Worm (Caenorhabditis elegans): ENCODE data around the gene lbp-2.

lbp-2 gene

ce11 chrX:3283189-3283588 is 22.8 kb downstream of the lbp-2 start:
- TF ChIP-seq nhr-120 (GFP tag; IDR thresholded peaks at IDR 0.05) (no peak), xnd-1 (tag; optimal IDR thresholded peaks at IDR 0.05) (no peak), nhr-80 (tag; optimal IDR thresholded peaks at IDR 0.05) (peak; percentile 57), ets-4 (GFP tag; optimal IDR thresholded peaks at IDR 0.05) (no peak)

ce11 chrX:3284967-3285366 is 24.6 kb downstream of the lbp-2 start:
- TF ChIP-seq cebp-2 (GFP tag; IDR thresholded peaks at IDR 0.05) (no peak), akir-1 (GFP tag; optimal IDR thresholded peaks at IDR 0.05) (no peak), egl-44 (GFP tag; IDR thresholded peaks at IDR 0.05) (no peak), F33H1.4 (GFP tag; IDR thresholded peaks at IDR 0.05) (no peak), aptf-3 (GFP tag; IDR thresholded peaks at IDR 0.05) (no peak), repo-1 (tag; optimal IDR thresholded peaks at IDR 0.05) (no peak), madf-3 (GFP tag; IDR thresholded peaks at IDR 0.05) (no peak), ztf-6 (GFP tag; IDR thresholded peaks at IDR 0.05) (no peak)

- TF ChIP-seq nhr-80 (tag; optimal IDR thresholded peaks at IDR 0.05) (peak; percentile 72), Y53G8AR.9 (GFP tag; conservative IDR thresholded peaks at IDR 0.05) (no peak)
These were observed 25.0 kb downstream of the lbp-2 start for ce11 chrX:3285448-3285847.

ce11 chrX:3289183-3289582 is 28.8 kb downstream of the lbp-2 start, which contains the start of gene K09C4.4:
Gene K09C4.4, plus strand, starts transcription at chrX:3289483.
- TF ChIP-seq snpc-1.1 (tag; optimal IDR thresholded peaks at IDR 0.05; ENCODE audit: insufficient read depth) (no peak), die-1 (tag; optimal IDR thresholded peaks at IDR 0.05) (no peak), F55B11.4 (tag; optimal IDR thresholded peaks at IDR 0.05; ENCODE audit: borderline replicate concordance, insufficient read depth) (no peak), tbp1 (GFP tag; optimal IDR thresholded peaks at IDR 0.05) (no peak), tbx-9 (tag; optimal IDR thresholded peaks at IDR 0.05; ENCODE audit: borderline replicate concordance) (no peak), F57A8.1 (GFP tag; optimal IDR thresholded peaks at IDR 0.05) (no peak), F22D6.2 (tag; optimal IDR thresholded peaks at IDR 0.05) (no peak), tlf-1 (GFP tag; optimal IDR thresholded peaks at IDR 0.05) (no peak), rec-8 (tag; optimal IDR thresholded peaks at IDR 0.05) (no peak), ztf-25 (GFP tag; IDR thresholded peaks at IDR 0.05) (no peak), snpc-4 (GFP tag; optimal IDR thresholded peaks at IDR 0.05) (no peak), snpc-4 (tag; optimal IDR thresholded peaks at IDR 0.05) (no peak), nhr-179 (tag; optimal IDR thresholded peaks at IDR 0.05) (no peak), cebp-1 (GFP tag; IDR thresholded peaks at IDR 0.05) (no peak), cebp-1 (tag; optimal IDR thresholded peaks at IDR 0.05) (no peak)

ce11 chrX:3290147-3290546 is 29.7 kb downstream of the lbp-2 start:
- peak; percentile 93 for TF ChIP-seq atf-7 (tag; optimal IDR thresholded peaks at IDR 0.05)
- TF ChIP-seq ets-4 (GFP tag; optimal IDR thresholded peaks at IDR 0.05), result peak; percentile 66
- TF ChIP-seq mcd-1 (GFP tag; IDR thresholded peaks at IDR 0.05), result no peak
- peak; percentile 31 for TF ChIP-seq unc-62 (GFP tag; optimal IDR thresholded peaks at IDR 0.05)
- peak; percentile 88 for TF ChIP-seq ztf-22 (GFP tag; optimal IDR thresholded peaks at IDR 0.05)
- TF ChIP-seq madf-10 (tag; optimal IDR thresholded peaks at IDR 0.05), result peak; percentile 33
- no peak for TF ChIP-seq ceh-40 (GFP tag; IDR thresholded peaks at IDR 0.05)
- TF ChIP-seq Y67H2A.10 (GFP tag; conservative IDR thresholded peaks at IDR 0.05), result no peak
- TF ChIP-seq pha-4 (tag; optimal IDR thresholded peaks at IDR 0.05), result peak; percentile 37
- no peak for TF ChIP-seq sea-2 (GFP tag; IDR thresholded peaks at IDR 0.05)
- no peak for TF ChIP-seq ceh-58 (GFP tag; IDR thresholded peaks at IDR 0.05)
- no peak for TF ChIP-seq aptf-2 (GFP tag; conservative IDR thresholded peaks at IDR 0.05)
- no peak for TF ChIP-seq attf-6 (GFP tag; IDR thresholded peaks at IDR 0.05)
- TF ChIP-seq egl-44 (GFP tag; IDR thresholded peaks at IDR 0.05), result 0 out of 2 replicates have a peak, but pooled peaks have one; percentile 30
- peak; percentile 48 for TF ChIP-seq nhr-90 (tag; optimal IDR thresholded peaks at IDR 0.05)
- TF ChIP-seq ceh-91 (GFP tag; IDR thresholded peaks at IDR 0.05), result no peak
- peak; percentile 41 for TF ChIP-seq tlf-1 (GFP tag; optimal IDR thresholded peaks at IDR 0.05)
- peak; percentile 99 for TF ChIP-seq nhr-80 (tag; optimal IDR thresholded peaks at IDR 0.05)
- TF ChIP-seq nfyb-1 (GFP tag; IDR thresholded peaks at IDR 0.05), result 0 out of 2 replicates have a peak, but pooled peaks have one; percentile 59
- TF ChIP-seq F22D6.2 (tag; optimal IDR thresholded peaks at IDR 0.05), result peak; percentile 74
- no peak for TF ChIP-seq xnd-1 (tag; optimal IDR thresholded peaks at IDR 0.05)
